Worm (Caenorhabditis elegans): ENCODE results near the gene nhr-7.

DNA sequence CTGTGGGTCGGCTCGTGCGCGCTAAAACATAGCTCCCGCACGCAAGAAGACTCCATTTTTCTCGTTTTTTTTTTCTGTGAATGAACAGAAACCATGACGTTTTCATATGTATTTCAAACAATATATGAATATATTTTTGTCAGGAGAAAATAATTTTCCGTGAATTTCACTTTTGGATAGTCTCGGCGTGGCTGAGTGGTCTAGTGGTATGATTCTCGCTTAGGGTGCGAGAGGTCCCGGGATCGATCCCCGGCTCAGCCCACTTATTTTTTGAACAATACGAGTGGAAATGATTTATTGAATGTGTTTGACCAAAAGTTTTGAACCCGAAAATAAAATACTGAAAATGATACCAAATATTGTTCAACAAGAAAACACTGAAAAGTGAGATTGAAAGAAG, 39.8 kb downstream of the nhr-7 start:
- TF ChIP-seq ces-1 (GFP tag; optimal IDR thresholded peaks at IDR 0.05): no peak
- TF ChIP-seq unc-62 (GFP tag; optimal IDR thresholded peaks at IDR 0.05): no peak
- no peak for TF ChIP-seq snpc-4 (tag; optimal IDR thresholded peaks at IDR 0.05)
- no peak for TF ChIP-seq ztf-11 (tag; optimal IDR thresholded peaks at IDR 0.05)
- no peak for TF ChIP-seq bed-3 (GFP tag; optimal IDR thresholded peaks at IDR 0.05)
- no peak for TF ChIP-seq elt-3 (tag; optimal IDR thresholded peaks at IDR 0.05)
- no peak for TF ChIP-seq nhr-28 (tag; optimal IDR thresholded peaks at IDR 0.05)
- no peak for TF ChIP-seq nhr-237 (tag; optimal IDR thresholded peaks at IDR 0.05)
- no peak for TF ChIP-seq lsy-2 (tag; optimal IDR thresholded peaks at IDR 0.05)
- TF ChIP-seq ceh-83 (GFP tag; optimal IDR thresholded peaks at IDR 0.05): no peak
- no peak for TF ChIP-seq unc-39 (tag; optimal IDR thresholded peaks at IDR 0.05)
- TF ChIP-seq blmp-1 (tag; optimal IDR thresholded peaks at IDR 0.05): no peak
- TF ChIP-seq pha-4 (tag; optimal IDR thresholded peaks at IDR 0.05): no peak
- TF ChIP-seq elt-1 (tag; optimal IDR thresholded peaks at IDR 0.05; ENCODE audit: borderline replicate concordance, insufficient read depth): no peak

Measured in whole organism, mixed stage, embryonic.